Fruit fly (Drosophila melanogaster): ENCODE measurements around the gene Rpn7.

Gene Rpn7

dm6 chr3R:22447195-22447873, 14.5 kb downstream of the Rpn7 start, which contains the start of gene CG34288:
Gene CG34288 (minus strand): TSS chr3R:22447263.
- no peak for TF ChIP-seq psq (optimal IDR thresholded peaks at IDR 0.05)
- no peak for TF ChIP-seq pan (optimal IDR thresholded peaks at IDR 0.05)
- no peak for TF ChIP-seq CG8478 (optimal IDR thresholded peaks at IDR 0.05)
- no peak for TF ChIP-seq EcR (GFP tag; optimal IDR thresholded peaks at IDR 0.05)
- TF ChIP-seq usp (GFP tag; optimal IDR thresholded peaks at IDR 0.05): no peak
- TF ChIP-seq Dll (optimal IDR thresholded peaks at IDR 0.05): no peak

DNA sequence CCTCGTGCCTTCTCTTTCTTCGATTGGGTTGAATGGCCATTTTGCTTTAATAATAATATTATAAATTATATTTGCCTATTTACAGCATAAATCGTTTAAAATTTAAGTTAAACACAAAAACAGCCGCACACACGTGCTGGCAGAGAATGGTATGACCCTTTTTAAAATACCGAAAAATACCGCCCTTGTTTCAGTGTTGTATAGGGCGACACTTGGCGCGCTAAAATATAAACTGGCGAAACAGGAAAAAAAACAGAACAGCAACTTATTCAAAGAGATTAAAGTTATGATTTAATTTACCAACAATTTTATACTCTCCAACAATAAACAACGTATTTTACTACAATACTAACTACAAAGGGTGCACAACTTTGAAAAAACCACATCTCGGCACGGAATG, 15.4 kb downstream of the Rpn7 start, which contains the start of gene CG12499:
Gene CG12499 (minus strand): TSS at position 95 of the 400 bp plus-strand sequence.
- TF ChIP-seq Dll (optimal IDR thresholded peaks at IDR 0.05) (no peak), pan (optimal IDR thresholded peaks at IDR 0.05) (no peak), EcR (GFP tag; optimal IDR thresholded peaks at IDR 0.05) (no peak), psq (optimal IDR thresholded peaks at IDR 0.05) (no peak), CG8478 (optimal IDR thresholded peaks at IDR 0.05) (no peak)

DNA sequence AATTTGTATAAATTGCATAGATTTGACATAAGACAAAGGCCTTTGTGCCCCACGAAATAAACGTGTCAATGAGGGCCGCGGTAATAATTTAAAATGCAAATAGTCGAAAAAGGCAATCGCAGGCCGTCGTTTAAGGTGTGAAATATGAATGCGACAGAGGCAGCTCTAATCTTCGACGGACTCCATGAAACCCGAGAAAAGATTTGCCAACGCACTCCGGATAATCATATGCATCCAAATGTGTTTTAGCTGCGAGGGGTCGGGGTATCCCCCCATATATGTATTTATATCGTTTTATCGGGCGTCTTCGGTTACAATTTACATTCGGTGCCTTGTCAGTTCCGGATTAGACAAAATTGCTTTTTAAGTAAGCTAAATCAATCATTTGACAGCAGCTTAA, 23.6 kb downstream of the Rpn7 start:
- TF ChIP-seq Dll (optimal IDR thresholded peaks at IDR 0.05): no peak
- TF ChIP-seq psq (optimal IDR thresholded peaks at IDR 0.05): no peak
- TF ChIP-seq CG8478 (optimal IDR thresholded peaks at IDR 0.05): no peak
- no peak for TF ChIP-seq pan (optimal IDR thresholded peaks at IDR 0.05)
- TF ChIP-seq usp (GFP tag; optimal IDR thresholded peaks at IDR 0.05): no peak
- no peak for TF ChIP-seq EcR (GFP tag; optimal IDR thresholded peaks at IDR 0.05)

DNA sequence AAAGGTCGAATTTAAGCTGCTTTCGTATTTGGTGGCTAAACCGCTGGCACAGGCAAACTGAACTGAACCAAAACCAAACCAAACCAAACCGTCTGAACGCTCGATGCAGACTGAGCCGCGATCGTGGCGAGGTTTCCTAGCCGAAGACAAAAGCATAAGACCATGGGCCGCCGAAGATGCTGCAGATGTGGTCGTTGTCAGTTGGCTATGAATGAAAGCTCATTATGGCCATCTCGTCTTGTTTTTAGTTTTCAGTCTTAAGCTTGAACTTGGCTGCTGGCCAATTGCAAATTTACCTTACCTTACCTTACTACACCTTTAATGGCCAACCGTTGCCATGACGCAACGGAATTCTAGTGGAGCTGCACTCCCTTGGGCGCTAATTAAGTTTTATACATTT, 25.8 kb downstream of the Rpn7 start, which contains the start of gene CG13847:
Gene CG13847 (minus strand): TSS at position 101 of the 400 bp plus-strand sequence.
- no peak for TF ChIP-seq CG8478 (optimal IDR thresholded peaks at IDR 0.05)
- no peak for TF ChIP-seq psq (optimal IDR thresholded peaks at IDR 0.05)
- no peak for TF ChIP-seq pan (optimal IDR thresholded peaks at IDR 0.05)
- TF ChIP-seq EcR (GFP tag; optimal IDR thresholded peaks at IDR 0.05): no peak
- TF ChIP-seq Dll (optimal IDR thresholded peaks at IDR 0.05): no peak
- TF ChIP-seq usp (GFP tag; optimal IDR thresholded peaks at IDR 0.05): no peak

- TF ChIP-seq psq (optimal IDR thresholded peaks at IDR 0.05) (no peak), usp (GFP tag; optimal IDR thresholded peaks at IDR 0.05) (no peak), CG8478 (optimal IDR thresholded peaks at IDR 0.05) (no peak), EcR (GFP tag; optimal IDR thresholded peaks at IDR 0.05) (no peak), Dll (optimal IDR thresholded peaks at IDR 0.05) (no peak), pan (optimal IDR thresholded peaks at IDR 0.05) (no peak)
These were observed 29.6 kb downstream of the Rpn7 start for dm6 chr3R:22432200-22432804.

- no peak for TF ChIP-seq EcR (GFP tag; optimal IDR thresholded peaks at IDR 0.05)
- no peak for TF ChIP-seq pan (optimal IDR thresholded peaks at IDR 0.05)
- TF ChIP-seq CG8478 (optimal IDR thresholded peaks at IDR 0.05): no peak
- no peak for TF ChIP-seq Dll (optimal IDR thresholded peaks at IDR 0.05)
- no peak for TF ChIP-seq psq (optimal IDR thresholded peaks at IDR 0.05)
- no peak for TF ChIP-seq usp (GFP tag; optimal IDR thresholded peaks at IDR 0.05)
These were observed 37.2 kb downstream of the Rpn7 start, which contains the start of gene pinta for dm6 chr3R:22424602-22425190. Gene pinta (minus strand): TSS chr3R:22424929.

dm6 chr3R:22423996-22424395, 37.9 kb downstream of the Rpn7 start:
- TF ChIP-seq CG8478 (optimal IDR thresholded peaks at IDR 0.05) (no peak), Dll (optimal IDR thresholded peaks at IDR 0.05) (no peak), EcR (GFP tag; optimal IDR thresholded peaks at IDR 0.05) (no peak), psq (optimal IDR thresholded peaks at IDR 0.05) (no peak), pan (optimal IDR thresholded peaks at IDR 0.05) (no peak), usp (GFP tag; optimal IDR thresholded peaks at IDR 0.05) (no peak)

dm6 chr3R:22421618-22422017, 40.2 kb downstream of the Rpn7 start:
- TF ChIP-seq EcR (GFP tag; optimal IDR thresholded peaks at IDR 0.05) (no peak), CG8478 (optimal IDR thresholded peaks at IDR 0.05) (no peak), Dll (optimal IDR thresholded peaks at IDR 0.05) (no peak), usp (GFP tag; optimal IDR thresholded peaks at IDR 0.05) (no peak), psq (optimal IDR thresholded peaks at IDR 0.05) (no peak), pan (optimal IDR thresholded peaks at IDR 0.05) (no peak)

DNA sequence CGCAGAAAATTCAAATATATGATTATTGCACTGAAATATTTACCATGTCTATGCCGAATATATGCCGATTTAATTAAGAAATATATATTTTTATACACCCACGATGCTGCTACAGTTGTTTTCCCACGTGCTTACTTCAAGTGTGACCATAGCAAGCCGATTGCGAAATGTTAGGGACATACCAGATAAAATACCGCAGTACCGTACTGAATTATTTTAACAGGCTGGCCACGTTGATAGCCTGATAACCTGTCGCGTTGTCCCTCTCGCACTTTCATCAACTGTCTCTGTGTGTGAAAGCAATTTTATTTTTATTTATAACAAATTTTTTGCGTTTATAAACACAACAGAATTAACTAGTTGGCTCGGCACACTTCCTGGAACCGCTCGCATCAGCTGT, 40.9 kb downstream of the Rpn7 start, which contains the start of the genes Nop56 and mats:
Gene Nop56 (minus strand): TSS at position 158 of the 400 bp plus-strand sequence.
Gene mats (plus strand): TSS at position 251 of the 400 bp plus-strand sequence.
- no peak for TF ChIP-seq Dll (optimal IDR thresholded peaks at IDR 0.05)
- TF ChIP-seq EcR (GFP tag; optimal IDR thresholded peaks at IDR 0.05): no peak
- no peak for TF ChIP-seq pan (optimal IDR thresholded peaks at IDR 0.05)

DNA sequence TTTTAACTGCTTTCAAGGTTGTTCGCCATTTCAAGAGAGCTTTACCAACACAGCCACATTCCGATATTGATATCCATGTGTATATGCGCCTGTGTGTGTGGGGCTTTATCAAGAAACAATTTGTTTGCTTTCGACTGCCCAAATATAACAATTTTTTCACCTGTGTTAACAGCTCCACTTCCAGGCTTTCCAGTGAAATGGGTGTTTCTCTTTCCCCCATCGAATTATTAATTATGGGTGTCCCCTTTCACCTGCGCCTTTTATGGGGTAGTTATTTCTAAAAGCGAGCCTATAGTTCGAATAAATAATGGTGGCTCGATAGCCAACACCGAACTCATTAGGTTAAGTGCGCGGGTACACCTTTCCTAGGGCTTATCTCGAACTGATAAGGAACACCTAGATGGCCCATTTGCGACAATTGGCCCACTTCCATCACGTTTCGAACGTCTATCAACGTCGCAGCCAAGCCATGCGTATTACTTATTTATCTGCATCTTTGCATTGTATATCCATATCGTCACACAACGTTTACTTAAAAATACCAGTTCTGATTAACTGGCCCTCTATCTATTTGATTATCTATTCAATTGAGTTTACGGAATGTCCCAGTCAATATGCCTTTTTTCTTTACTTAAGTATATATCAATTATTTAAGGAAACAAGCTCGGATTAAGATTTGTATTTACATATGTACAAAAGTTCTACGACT, 49.8 kb downstream of the Rpn7 start:
- TF ChIP-seq pan (optimal IDR thresholded peaks at IDR 0.05) (no peak), usp (GFP tag; optimal IDR thresholded peaks at IDR 0.05) (no peak), Dll (optimal IDR thresholded peaks at IDR 0.05) (no peak), psq (optimal IDR thresholded peaks at IDR 0.05) (no peak), EcR (GFP tag; optimal IDR thresholded peaks at IDR 0.05) (no peak), CG8478 (optimal IDR thresholded peaks at IDR 0.05) (no peak)

Data from whole organism.